Worm (Caenorhabditis elegans): Measurements from ENCODE around the gene W06D12.6.
A peak's percentile ranks its signal among the peaks of the same experiment; 100 is the strongest.

The W06D12.6 gene

DNA sequence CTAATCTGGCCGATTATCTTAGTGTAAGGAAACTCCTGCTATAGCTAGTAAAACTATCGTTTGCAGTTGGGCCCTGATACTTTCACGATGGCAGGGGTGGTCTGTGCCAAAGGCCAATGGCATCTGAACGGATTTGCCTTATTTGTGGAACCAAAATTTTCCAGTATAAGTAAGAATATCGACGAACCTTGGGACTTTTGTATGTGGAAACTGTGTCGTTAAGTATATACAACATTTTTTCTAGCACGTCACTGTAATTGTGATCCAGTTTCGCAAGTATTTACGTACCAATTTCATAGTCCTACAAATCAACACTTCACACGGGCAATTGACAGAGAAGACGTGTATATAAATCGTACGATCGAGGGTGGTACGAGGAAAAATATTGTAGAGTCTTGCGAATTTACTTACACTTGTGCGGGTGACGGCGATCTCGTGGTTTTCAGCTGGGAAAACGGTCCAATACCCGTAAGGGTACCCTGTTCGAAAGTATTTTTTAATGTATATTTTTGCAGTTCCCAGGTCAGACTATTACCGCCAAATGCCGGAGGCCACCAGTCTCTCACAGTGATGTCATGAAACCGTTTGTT lies 398 bp downstream of the W06D12.6 start:
- no peak for TF ChIP-seq nhr-11 (tag; optimal IDR thresholded peaks at IDR 0.05)
- TF ChIP-seq egl-27 (tag; optimal IDR thresholded peaks at IDR 0.05) = no peak
- TF ChIP-seq ceh-88 (GFP tag; IDR thresholded peaks at IDR 0.05) = no peak
- TF ChIP-seq fkh-8 (tag; optimal IDR thresholded peaks at IDR 0.05) = no peak
- TF ChIP-seq nhr-90 (tag; optimal IDR thresholded peaks at IDR 0.05; ENCODE audit: poor library complexity) = no peak
- no peak for TF ChIP-seq mef-2 (tag; optimal IDR thresholded peaks at IDR 0.05)
- TF ChIP-seq Y116A8C.19 (tag; optimal IDR thresholded peaks at IDR 0.05; ENCODE audit: borderline replicate concordance) = no peak
- no peak for TF ChIP-seq xbp-1 (tag; optimal IDR thresholded peaks at IDR 0.05)
- no peak for TF ChIP-seq fkh-10 (GFP tag; optimal IDR thresholded peaks at IDR 0.05)
- no peak for TF ChIP-seq skn-1 (tag; optimal IDR thresholded peaks at IDR 0.05)
- no peak for TF ChIP-seq unc-98 (GFP tag; IDR thresholded peaks at IDR 0.05)
- no peak for TF ChIP-seq unc-30 (tag; optimal IDR thresholded peaks at IDR 0.05)
- TF ChIP-seq zag-1 (tag; optimal IDR thresholded peaks at IDR 0.05) = no peak
- TF ChIP-seq snpc-4 (tag; optimal IDR thresholded peaks at IDR 0.05) = no peak
- TF ChIP-seq rnt-1 (tag; optimal IDR thresholded peaks at IDR 0.05) = no peak
- TF ChIP-seq nhr-20 (tag; optimal IDR thresholded peaks at IDR 0.05) = no peak
- TF ChIP-seq nhr-76 (tag; optimal IDR thresholded peaks at IDR 0.05) = no peak

DNA sequence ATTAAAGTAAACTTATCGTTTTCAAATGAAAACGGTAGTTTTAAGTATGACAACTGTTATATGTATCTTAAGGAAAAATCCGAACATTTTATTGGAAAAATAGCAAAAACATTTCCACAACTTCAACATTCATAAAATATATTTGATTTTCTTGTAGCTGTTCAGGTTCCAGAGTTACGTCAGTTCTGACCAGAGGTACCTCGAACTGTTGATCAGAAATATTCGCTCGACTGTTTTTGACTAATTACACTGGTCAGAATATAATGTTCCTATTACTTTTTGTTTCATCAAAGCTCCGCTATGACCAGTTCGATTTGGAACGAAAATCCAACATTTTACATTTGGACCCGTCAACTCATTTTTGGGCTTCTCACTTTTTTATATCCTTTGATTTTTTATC lies 1.1 kb downstream of the W06D12.6 start, which contains the start of gene srh-31:
srh-31 (plus strand) TSS at position 301 of the 400 bp plus-strand sequence.
- TF ChIP-seq lin-14 (GFP tag; optimal IDR thresholded peaks at IDR 0.05) (no peak), swsn-7 (tag; optimal IDR thresholded peaks at IDR 0.05) (no peak), C16A3.4 (tag; optimal IDR thresholded peaks at IDR 0.05) (no peak), alr-1 (tag; optimal IDR thresholded peaks at IDR 0.05; ENCODE audit: borderline replicate concordance) (no peak), Y116A8C.19 (tag; optimal IDR thresholded peaks at IDR 0.05; ENCODE audit: borderline replicate concordance) (no peak), egl-27 (tag; optimal IDR thresholded peaks at IDR 0.05) (no peak), nhr-20 (tag; optimal IDR thresholded peaks at IDR 0.05) (no peak), nhr-12 (tag; optimal IDR thresholded peaks at IDR 0.05) (no peak), zip-4 (GFP tag; optimal IDR thresholded peaks at IDR 0.05) (no peak), snpc-4 (tag; optimal IDR thresholded peaks at IDR 0.05) (no peak)

DNA sequence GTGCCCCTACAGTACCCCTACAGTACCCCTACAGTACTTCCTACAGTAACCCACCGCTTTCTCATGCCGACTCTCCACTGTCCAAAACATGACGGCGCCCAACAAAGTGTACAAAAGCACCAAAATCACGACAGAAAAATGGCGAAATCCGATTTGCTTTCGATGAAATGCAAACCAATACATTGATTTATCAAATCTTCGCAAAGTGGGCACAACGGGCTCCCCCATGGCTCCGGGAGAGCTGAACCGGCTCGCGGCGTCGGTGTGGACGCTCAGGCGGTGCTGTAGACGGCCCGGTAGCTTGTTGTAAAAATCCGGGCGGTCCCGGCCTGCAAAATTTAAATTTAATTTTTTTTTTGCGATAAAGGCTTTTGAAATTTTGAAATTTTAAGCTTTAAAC lies 6.4 kb downstream of the W06D12.6 start:
- TF ChIP-seq mep-1 (tag; optimal IDR thresholded peaks at IDR 0.05) = no peak
- TF ChIP-seq grh-1 (GFP tag; IDR thresholded peaks at IDR 0.05) = no peak
- TF ChIP-seq unc-130 (tag; optimal IDR thresholded peaks at IDR 0.05) = no peak
- no peak for TF ChIP-seq nhr-11 (tag; optimal IDR thresholded peaks at IDR 0.05)
- no peak for TF ChIP-seq unc-30 (tag; optimal IDR thresholded peaks at IDR 0.05)
- no peak for TF ChIP-seq unc-98 (GFP tag; IDR thresholded peaks at IDR 0.05)
- TF ChIP-seq sup-37 (GFP tag; optimal IDR thresholded peaks at IDR 0.05) = no peak
- no peak for TF ChIP-seq snpc-4 (tag; optimal IDR thresholded peaks at IDR 0.05)
- TF ChIP-seq mdl-1 (tag; optimal IDR thresholded peaks at IDR 0.05) = no peak

DNA sequence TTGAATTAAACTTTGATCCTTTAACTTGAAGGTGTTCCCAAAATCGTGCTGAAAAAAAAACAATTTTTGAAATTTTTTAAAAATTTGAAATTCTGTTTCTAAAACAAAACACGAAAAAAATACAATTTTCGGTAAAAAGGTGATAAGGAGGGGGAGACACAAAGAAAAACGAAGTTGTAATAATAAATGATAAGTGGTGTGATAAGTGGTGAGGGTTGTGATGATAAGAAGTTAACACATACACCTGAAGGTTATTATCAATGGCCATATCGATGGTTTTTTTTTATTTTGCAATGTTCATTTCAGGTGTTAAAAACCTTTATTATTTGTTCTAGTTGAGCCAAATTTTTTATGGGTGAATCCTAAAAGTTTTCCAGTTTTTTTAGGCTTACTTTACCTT lies 8.4 kb downstream of the W06D12.6 start, which contains the start of gene twk-33:
twk-33 (minus strand) TSS at position 48 of the 400 bp plus-strand sequence.
- TF ChIP-seq nhr-20 (tag; optimal IDR thresholded peaks at IDR 0.05) (no peak), tlp-1 (tag; optimal IDR thresholded peaks at IDR 0.05) (peak; percentile 40), elt-3 (tag; optimal IDR thresholded peaks at IDR 0.05) (peak in 1 of 6 experiments; percentile 63), dsc-1 (tag; optimal IDR thresholded peaks at IDR 0.05) (no peak), pqm-1 (tag; optimal IDR thresholded peaks at IDR 0.05) (peak; percentile 95), jun-1 (tag; optimal IDR thresholded peaks at IDR 0.05) (peak; percentile 49), elt-2 (tag; optimal IDR thresholded peaks at IDR 0.05) (peak; percentile 96)

- TF ChIP-seq ceh-8 (GFP tag; optimal IDR thresholded peaks at IDR 0.05) = no peak
- no peak for TF ChIP-seq mdl-1 (tag; optimal IDR thresholded peaks at IDR 0.05)
- TF ChIP-seq xbp-1 (tag; optimal IDR thresholded peaks at IDR 0.05) = no peak
- TF ChIP-seq vab-15 (tag; optimal IDR thresholded peaks at IDR 0.05) = no peak
- TF ChIP-seq unc-130 (tag; optimal IDR thresholded peaks at IDR 0.05) = no peak
- no peak for TF ChIP-seq C34B4.2 (tag; optimal IDR thresholded peaks at IDR 0.05)
- no peak for TF ChIP-seq dsc-1 (tag; optimal IDR thresholded peaks at IDR 0.05)
- TF ChIP-seq unc-98 (GFP tag; IDR thresholded peaks at IDR 0.05) = no peak
- TF ChIP-seq sox-4 (tag; optimal IDR thresholded peaks at IDR 0.05) = no peak
- no peak for TF ChIP-seq nhr-47 (tag; optimal IDR thresholded peaks at IDR 0.05)
- no peak for TF ChIP-seq isw-1 (GFP tag; IDR thresholded peaks at IDR 0.05)
- no peak for TF ChIP-seq alr-1 (tag; optimal IDR thresholded peaks at IDR 0.05; ENCODE audit: borderline replicate concordance)
- TF ChIP-seq nhr-28 (tag; optimal IDR thresholded peaks at IDR 0.05) = no peak
- TF ChIP-seq nhr-85 (tag) = no peak
- TF ChIP-seq mep-1 (tag; optimal IDR thresholded peaks at IDR 0.05) = no peak
- TF ChIP-seq pqm-1 (tag; optimal IDR thresholded peaks at IDR 0.05) = no peak
- TF ChIP-seq hlh-4 (tag; optimal IDR thresholded peaks at IDR 0.05) = no peak
These were observed 12.7 kb downstream of the W06D12.6 start, which contains the start of gene str-77 for ce11 chrV:17718647-17719046. TSS of gene str-77 (plus strand) at chrV:17718947.
